Fruit fly (Drosophila melanogaster): ENCODE measurements around the gene CG43342.

Gene CG43342

DNA sequence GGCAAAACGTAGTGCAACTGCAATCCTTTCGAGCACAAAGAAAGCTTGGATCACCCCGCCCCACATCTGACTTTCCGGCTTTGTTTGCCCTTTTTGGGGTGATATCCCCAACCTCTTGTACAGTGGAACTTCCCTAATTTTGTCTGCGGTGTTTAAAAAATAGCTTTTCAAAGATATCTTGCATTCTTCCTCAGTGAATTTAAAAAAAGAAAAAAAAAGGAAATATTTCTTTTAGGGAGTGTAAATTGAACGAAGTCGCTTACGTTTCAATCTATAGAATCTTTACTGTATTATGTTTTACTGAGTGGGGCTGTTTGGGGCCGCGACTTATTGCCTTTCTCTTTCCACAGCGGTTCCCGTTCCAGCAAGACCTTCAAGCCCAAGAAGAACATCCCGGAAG, 40.5 kb downstream of the CG43342 start (continued):
- TF ChIP-seq onecut (GFP tag; IDR thresholded peaks at IDR 0.05) = peak; percentile 64
- TF ChIP-seq nerfin-2 (GFP tag; IDR thresholded peaks at IDR 0.05; ENCODE audit: partially characterized antibody) = no peak
- TF ChIP-seq B-H1 (GFP tag; IDR thresholded peaks at IDR 0.05) = peak; percentile 47
- no peak for TF ChIP-seq CG10431 (GFP tag; optimal IDR thresholded peaks at IDR 0.05)
- TF ChIP-seq pum (GFP tag; optimal IDR thresholded peaks at IDR 0.05) = peak; percentile 26
- peak; percentile 69 for TF ChIP-seq CG2712 (tag; optimal IDR thresholded peaks at IDR 0.05)
- peak; percentile 89 for TF ChIP-seq slbo (GFP tag; IDR thresholded peaks at IDR 0.05)
- no peak for TF ChIP-seq Sox100B (GFP tag; optimal IDR thresholded peaks at IDR 0.05)
- TF ChIP-seq wor (GFP tag; IDR thresholded peaks at IDR 0.05) = no peak
- peak; percentile 27 for TF ChIP-seq sima (GFP tag; optimal IDR thresholded peaks at IDR 0.05)
- peak; percentile 43 for TF ChIP-seq Ssrp (tag; optimal IDR thresholded peaks at IDR 0.05)
- TF ChIP-seq corto (GFP tag; optimal IDR thresholded peaks at IDR 0.05) = peak; percentile 45
- no peak for TF ChIP-seq sens-2 (GFP tag; IDR thresholded peaks at IDR 0.05)
- no peak for TF ChIP-seq CG7745 (tag; optimal IDR thresholded peaks at IDR 0.05)
- no peak for TF ChIP-seq Sin3A (optimal IDR thresholded peaks at IDR 0.05)
- no peak for TF ChIP-seq hth (optimal IDR thresholded peaks at IDR 0.05)
- TF ChIP-seq CG15073 (GFP tag; optimal IDR thresholded peaks at IDR 0.05) = no peak
- TF ChIP-seq schlank (tag; optimal IDR thresholded peaks at IDR 0.05) = no peak
- peak; percentile 12 for TF ChIP-seq CG15514 (GFP tag; optimal IDR thresholded peaks at IDR 0.05)
- peak; percentile 83 for TF ChIP-seq CG14014 (GFP tag; IDR thresholded peaks at IDR 0.05)
- TF ChIP-seq repo (GFP tag; optimal IDR thresholded peaks at IDR 0.05) = peak; percentile 51
- TF ChIP-seq PHDP (tag; optimal IDR thresholded peaks at IDR 0.05) = peak; percentile 67
- TF ChIP-seq CG32532 (GFP tag; IDR thresholded peaks at IDR 0.05) = peak; percentile 85
- TF ChIP-seq CG6813 (GFP tag; optimal IDR thresholded peaks at IDR 0.05) = peak; percentile 48
- no peak for TF ChIP-seq Neu2 (GFP tag; optimal IDR thresholded peaks at IDR 0.05; ENCODE audit: borderline replicate concordance)
- TF ChIP-seq wek (GFP tag; optimal IDR thresholded peaks at IDR 0.05) = no peak
- TF ChIP-seq CG2875 (GFP tag; optimal IDR thresholded peaks at IDR 0.05) = no peak
- TF ChIP-seq Gug (GFP tag; IDR thresholded peaks at IDR 0.05) = peak; percentile 75
- peak; percentile 84 for TF ChIP-seq Rfx (GFP tag; IDR thresholded peaks at IDR 0.05)
- TF ChIP-seq CG18619 (GFP tag; optimal IDR thresholded peaks at IDR 0.05) = peak; percentile 30
- peak in 1 of 3 experiments; percentile 12 for TF ChIP-seq lola (GFP tag; optimal IDR thresholded peaks at IDR 0.05)
- TF ChIP-seq ttk (GFP tag; IDR thresholded peaks at IDR 0.05) = peak; percentile 71
- TF ChIP-seq CG7372 (GFP tag; IDR thresholded peaks at IDR 0.05) = peak; percentile 72
- TF ChIP-seq eve (GFP tag; optimal IDR thresholded peaks at IDR 0.05) = no peak
- no peak for TF ChIP-seq CG4328 (GFP tag; optimal IDR thresholded peaks at IDR 0.05)
- TF ChIP-seq Nf-YC (tag; optimal IDR thresholded peaks at IDR 0.05) = no peak
- TF ChIP-seq H2.0 (GFP tag; IDR thresholded peaks at IDR 0.05) = peak; percentile 74
- TF ChIP-seq Nf-YA (GFP tag; IDR thresholded peaks at IDR 0.05) = 0 out of 2 replicates have a peak, but pooled peaks have one; percentile 28
- TF ChIP-seq run (tag; optimal IDR thresholded peaks at IDR 0.05) = no peak
- TF ChIP-seq Sox102F (GFP tag; optimal IDR thresholded peaks at IDR 0.05) = no peak
- TF ChIP-seq cad (GFP tag; optimal IDR thresholded peaks at IDR 0.05) = no peak
- TF ChIP-seq CG10209 (GFP tag; optimal IDR thresholded peaks at IDR 0.05) = peak; percentile 33
- peak; percentile 54; the same call in 1 of the 2 replicates for TF ChIP-seq CG31224 (GFP tag; IDR thresholded peaks at IDR 0.05)
- peak; percentile 72 for TF ChIP-seq bowl (GFP tag; IDR thresholded peaks at IDR 0.05)
- TF ChIP-seq NK7.1 (GFP tag; optimal IDR thresholded peaks at IDR 0.05) = peak; percentile 46
- peak; percentile 62 for TF ChIP-seq Meics (GFP tag; optimal IDR thresholded peaks at IDR 0.05)
- no peak for TF ChIP-seq CG7963 (GFP tag; IDR thresholded peaks at IDR 0.05; ENCODE audit: partially characterized antibody)
- peak; percentile 84 for TF ChIP-seq Mrtf (GFP tag; IDR thresholded peaks at IDR 0.05)
- TF ChIP-seq Med (GFP tag) = peak; percentile 87
- TF ChIP-seq CrebB (tag; optimal IDR thresholded peaks at IDR 0.05) = no peak
- TF ChIP-seq pb (GFP tag; optimal IDR thresholded peaks at IDR 0.05) = peak; percentile 42
- TF ChIP-seq bab2 (GFP tag; optimal IDR thresholded peaks at IDR 0.05) = peak; percentile 50
